Fruit fly (Drosophila melanogaster) whole organism, prepupa: ENCODE measurements around the gene CG7810.

Source experiments
- CG16779 ChIP-seq: fragments of 200-800 bp; sonication (Bioruptor generic); optimal IDR thresholded peaks from 3 replicates; lab custom pipeline; 2017; ENCODE audit warnings: missing biosample characterization, mild to moderate bottlenecking, missing genetic modification characterization
- CG34406 ChIP-seq: fragments of 200-800 bp; sonication (Bioruptor generic); optimal IDR thresholded peaks from 3 replicates; lab custom pipeline; 2016; ENCODE audit warnings: missing biosample characterization, missing genetic modification characterization
- OdsH ChIP-seq: fragments of 200-800 bp; sonication (Bioruptor generic); optimal IDR thresholded peaks from 3 replicates; lab custom pipeline; 2016; ENCODE audit warnings: missing biosample characterization, missing genetic modification characterization
- Sox102F ChIP-seq: fragments of 200-800 bp; sonication (Bioruptor generic); optimal IDR thresholded peaks from 2 replicates; lab custom pipeline; 2016; ENCODE audit warnings: missing biosample characterization, mild to moderate bottlenecking, missing genetic modification characterization

- TF ChIP-seq CG16779 (peak; percentile 74), Sox102F (GFP tag; lab: Kevin White, UChicago) (peak; percentile 96), OdsH (GFP tag; lab: Kevin White, UChicago) (peak; percentile 90), CG34406 (peak; percentile 86)
These were observed 31.5 kb downstream of the CG7810 start for dm6 chr2L:8279400-8280065.
